Worm (Caenorhabditis elegans) whole organism, L2 larva: ENCODE results near the gene nstp-1.
A peak's percentile ranks its signal among the peaks of the same experiment; 100 is the strongest.

ENCODE experiments used
- C34F6.9 ChIP-seq: fragments of 150-350 bp; optimal IDR thresholded peaks from 2 replicates; lab custom pipeline; 2014; ENCODE audit warnings: missing biosample characterization, missing genetic modification characterization
- F13H6.1 ChIP-seq: sonication (generic microtip); optimal IDR thresholded peaks from 2 replicates; lab custom pipeline; 2016; ENCODE audit warnings: missing genetic modification characterization, missing compliant biosample characterization
- alr-1 ChIP-seq: fragments of 150-350 bp; optimal IDR thresholded peaks from 2 replicates; lab custom pipeline; 2014; ENCODE audit warnings: missing biosample characterization, missing genetic modification characterization
- aly-2 ChIP-seq: fragments of 150-350 bp; optimal IDR thresholded peaks from 2 replicates; lab custom pipeline; 2014; ENCODE audit warnings: missing biosample characterization, missing genetic modification characterization
- blmp-1 ChIP-seq: sonication (generic microtip); optimal IDR thresholded peaks from 2 replicates; lab custom pipeline; 2017; ENCODE audit warnings: missing genetic modification characterization, mild to moderate bottlenecking, missing compliant biosample characterization, antibody characterized with exemption, moderate library complexity; ENCODE audit not compliant: insufficient read depth
- ceh-16 ChIP-seq: fragments of 150-350 bp; optimal IDR thresholded peaks from 2 replicates; lab custom pipeline; 2014; ENCODE audit warnings: missing biosample characterization, missing genetic modification characterization
- crh-2 ChIP-seq: sonication (generic microtip); optimal IDR thresholded peaks from 2 replicates; lab custom pipeline; 2017; ENCODE audit warnings: missing biosample characterization, missing genetic modification characterization
- dmd-4 ChIP-seq: sonication (generic microtip); optimal IDR thresholded peaks from 2 replicates; lab custom pipeline; 2017; ENCODE audit warnings: missing biosample characterization, missing genetic modification characterization
- egl-27 ChIP-seq: sonication (generic microtip); optimal IDR thresholded peaks from 3 replicates; lab custom pipeline; 2017; ENCODE audit warnings: missing biosample characterization, missing genetic modification reagents, missing genetic modification characterization
- elt-3 ChIP-seq: sonication (generic microtip); optimal IDR thresholded peaks from 2 replicates; lab custom pipeline; 2017; ENCODE audit warnings: missing biosample characterization, missing genetic modification characterization
- fos-1 ChIP-seq: fragments of 150-350 bp; optimal IDR thresholded peaks from 2 replicates; lab custom pipeline; 2014; ENCODE audit warnings: missing biosample characterization, missing genetic modification characterization
- gmeb-1 ChIP-seq: fragments of 150-350 bp; optimal IDR thresholded peaks from 2 replicates; lab custom pipeline; 2014; ENCODE audit warnings: missing biosample characterization, missing genetic modification characterization
- lin-11 ChIP-seq: fragments of 150-350 bp; sonication (generic microtip); optimal IDR thresholded peaks from 2 replicates; lab custom pipeline; 2014; ENCODE audit warnings: missing biosample characterization, missing genetic modification characterization, inconsistent platforms, mixed read lengths
- mab-5 ChIP-seq: fragments of 150-350 bp; optimal IDR thresholded peaks from 2 replicates; lab custom pipeline; 2014; ENCODE audit warnings: missing biosample characterization, missing genetic modification characterization
- mdl-1 ChIP-seq, 2 experiments: fragments of 150-350 bp in 1 of 2; sonication (generic microtip) in 1 of 2; optimal IDR thresholded peaks; 2 replicates each; lab custom pipeline; 2017; ENCODE audit warnings: missing biosample characterization in 2 of 2, missing genetic modification characterization in 2 of 2
- nhr-12 ChIP-seq: fragments of 150-350 bp; optimal IDR thresholded peaks from 2 replicates; lab custom pipeline; 2014; ENCODE audit warnings: missing biosample characterization, missing genetic modification characterization
- nhr-129 ChIP-seq: fragments of 150-350 bp; optimal IDR thresholded peaks from 2 replicates; lab custom pipeline; 2014; ENCODE audit warnings: missing biosample characterization, missing genetic modification characterization
- nhr-21 ChIP-seq: fragments of 150-350 bp; optimal IDR thresholded peaks from 2 replicates; lab custom pipeline; 2014; ENCODE audit warnings: missing biosample characterization, missing genetic modification characterization
- nhr-23 ChIP-seq: fragments of 150-350 bp; optimal IDR thresholded peaks from 2 replicates; lab custom pipeline; 2014; ENCODE audit warnings: missing biosample characterization, missing genetic modification reagents, missing genetic modification characterization
- nhr-237 ChIP-seq: fragments of 150-350 bp; optimal IDR thresholded peaks from 2 replicates; lab custom pipeline; 2014; ENCODE audit warnings: missing biosample characterization, missing genetic modification characterization
- nhr-25 ChIP-seq: fragments of 150-350 bp; sonication (generic microtip); optimal IDR thresholded peaks from 3 replicates; lab custom pipeline; 2014; ENCODE audit warnings: missing biosample characterization, missing genetic modification characterization
- nhr-6 ChIP-seq: fragments of 150-350 bp; optimal IDR thresholded peaks from 2 replicates; lab custom pipeline; 2014; ENCODE audit warnings: missing biosample characterization, missing genetic modification characterization
- nhr-77 ChIP-seq: fragments of 150-350 bp; optimal IDR thresholded peaks from 2 replicates; lab custom pipeline; 2014; ENCODE audit warnings: missing biosample characterization, missing genetic modification characterization
- peb-1 ChIP-seq: fragments of 150-350 bp; optimal IDR thresholded peaks from 2 replicates; lab custom pipeline; 2014; ENCODE audit warnings: missing biosample characterization, missing genetic modification characterization
- sem-4 ChIP-seq: fragments of 150-350 bp; optimal IDR thresholded peaks from 2 replicates; lab custom pipeline; 2014; ENCODE audit warnings: missing biosample characterization, missing genetic modification reagents, missing genetic modification characterization
- skn-1 ChIP-seq: sonication (generic microtip); optimal IDR thresholded peaks from 2 replicates; lab custom pipeline; 2017; ENCODE audit warnings: missing biosample characterization, missing genetic modification characterization
- sma-3 ChIP-seq: sonication (generic microtip); optimal IDR thresholded peaks from 2 replicates; lab custom pipeline; 2016; ENCODE audit warnings: missing genetic modification reagents, missing genetic modification characterization, missing compliant biosample characterization
- sma-9 ChIP-seq, 2 experiments: fragments of 150-350 bp in 1 of 2; sonication (generic microtip) in 1 of 2; optimal IDR thresholded peaks; 2 replicates each; lab custom pipeline; 2014 to 2016; ENCODE audit warnings: missing genetic modification characterization in 2 of 2, mild to moderate bottlenecking in 1 of 2, missing biosample characterization in 1 of 2, missing compliant biosample characterization in 1 of 2, missing genetic modification reagents in 1 of 2, moderate library complexity in 1 of 2
- snpc-4 ChIP-seq: fragments of 150-350 bp; optimal IDR thresholded peaks from 2 replicates; lab custom pipeline; 2014; ENCODE audit warnings: missing biosample characterization, missing genetic modification characterization
- unc-39 ChIP-seq: fragments of 150-350 bp; optimal IDR thresholded peaks from 2 replicates; lab custom pipeline; 2014; ENCODE audit warnings: missing biosample characterization, missing genetic modification characterization
- unc-62 ChIP-seq: fragments of 150-350 bp; optimal IDR thresholded peaks from 2 replicates; lab custom pipeline; 2014; ENCODE audit warnings: missing biosample characterization, missing genetic modification reagents, missing genetic modification characterization
- zag-1 ChIP-seq: fragments of 150-350 bp; optimal IDR thresholded peaks from 2 replicates; lab custom pipeline; 2014; ENCODE audit warnings: missing biosample characterization, missing genetic modification characterization
- ztf-11 ChIP-seq: sonication (generic microtip); optimal IDR thresholded peaks from 2 replicates; lab custom pipeline; 2017; ENCODE audit warnings: missing biosample characterization, missing genetic modification characterization
- ztf-4 ChIP-seq: fragments of 150-350 bp; optimal IDR thresholded peaks from 2 replicates; lab custom pipeline; 2014; ENCODE audit warnings: missing biosample characterization, missing genetic modification characterization

The nstp-1 gene

DNA sequence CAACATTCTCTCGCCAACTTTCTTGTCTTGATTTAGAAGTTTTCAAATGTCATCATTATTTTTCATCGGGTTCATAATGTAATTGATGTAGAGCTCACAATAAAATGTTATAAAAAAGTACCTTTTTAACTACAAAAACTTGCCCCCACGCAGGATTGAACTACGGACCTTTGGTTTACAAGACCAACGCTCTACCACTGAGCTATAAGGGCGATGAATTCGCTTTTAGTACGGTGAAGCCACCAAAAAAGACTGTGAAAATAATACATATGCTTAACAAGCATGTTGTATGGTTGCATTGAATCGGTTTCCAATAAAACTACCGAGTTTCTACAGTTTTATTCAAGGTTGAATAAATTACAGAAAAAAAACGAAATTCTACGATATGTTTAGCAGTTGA lies 16.0 kb downstream of the nstp-1 start:
- TF ChIP-seq ceh-16 (tag; lab: Kevin White, UChicago) (no peak), dmd-4 (tag; lab: Kevin White, UChicago) (no peak), zag-1 (no peak), egl-27 (tag; lab: Kevin White, UChicago) (no peak), sma-9 (GFP tag; optimal IDR thresholded peaks at IDR 0.05; lab: Kevin White, UChicago) (no peak), sma-9 (tag; optimal IDR thresholded peaks at IDR 0.05; lab: Kevin White, UChicago) (no peak), nhr-23 (tag; lab: Kevin White, UChicago) (no peak), mdl-1 (tag; optimal IDR thresholded peaks at IDR 0.05; lab: Kevin White, UChicago) (no peak), unc-62 (GFP tag; lab: Kevin White, UChicago) (no peak), blmp-1 (tag; lab: Kevin White, UChicago) (no peak), mab-5 (tag; lab: Kevin White, UChicago) (no peak), lin-11 (tag; lab: Kevin White, UChicago) (no peak), nhr-129 (tag; lab: Kevin White, UChicago) (no peak), skn-1 (tag; lab: Kevin White, UChicago) (no peak), unc-39 (tag; lab: Kevin White, UChicago) (no peak), crh-2 (tag; lab: Kevin White, UChicago) (no peak), snpc-4 (tag; lab: Kevin White, UChicago) (no peak), ztf-11 (tag; lab: Kevin White, UChicago) (no peak), nhr-12 (no peak)

DNA sequence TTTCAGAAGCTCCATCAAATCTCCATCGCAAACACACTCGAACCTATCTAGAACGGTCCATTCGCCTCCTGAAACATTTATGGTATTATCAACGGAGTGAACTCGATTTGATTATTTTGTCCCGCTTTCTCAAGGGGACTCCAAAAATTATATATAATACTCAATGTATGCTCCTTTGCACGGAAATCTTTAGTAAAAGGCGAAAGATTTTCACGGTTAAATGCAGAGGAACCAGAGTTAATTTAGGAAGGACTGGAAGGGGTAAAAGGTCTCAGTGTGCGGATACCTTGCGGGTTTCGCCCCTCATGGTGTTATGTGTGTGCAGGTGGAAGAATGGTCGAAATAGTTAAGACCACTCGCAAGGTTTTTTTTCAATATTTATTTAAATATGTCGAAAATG lies 16.5 kb downstream of the nstp-1 start:
- TF ChIP-seq snpc-4 (tag; lab: Kevin White, UChicago) (peak; percentile 10), sma-3 (GFP tag; lab: Kevin White, UChicago) (no peak)

DNA sequence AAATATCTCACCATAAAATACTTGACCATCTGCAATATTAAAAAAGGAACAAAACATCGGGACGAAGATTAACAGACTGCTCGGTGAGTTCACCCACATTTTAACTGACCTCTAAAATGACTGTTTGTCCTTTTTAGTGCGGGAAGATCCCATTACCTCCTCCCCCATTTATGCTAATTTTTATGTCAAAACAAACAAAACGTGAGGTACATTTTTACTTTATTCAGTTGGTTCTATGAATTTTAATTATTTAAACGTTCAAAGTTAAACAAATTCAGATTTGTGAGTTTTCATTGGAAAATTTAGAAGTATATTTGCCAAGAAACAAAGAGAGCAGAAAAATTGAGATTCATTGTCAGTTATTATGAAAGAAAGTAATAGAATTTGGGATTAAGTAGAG lies 18.0 kb downstream of the nstp-1 start, which contains the start of gene C53D6.8:
Gene C53D6.8, minus strand, starts transcription at position 101 of the 400 bp plus-strand sequence.
- TF ChIP-seq fos-1 (tag; lab: Kevin White, UChicago) (no peak), nhr-237 (tag; lab: Kevin White, UChicago) (no peak), alr-1 (tag; lab: Kevin White, UChicago) (no peak), nhr-21 (tag; lab: Kevin White, UChicago) (no peak), F13H6.1 (tag; lab: Kevin White, UChicago) (no peak), mab-5 (tag; lab: Kevin White, UChicago) (no peak), C34F6.9 (tag; lab: Kevin White, UChicago) (no peak)

DNA sequence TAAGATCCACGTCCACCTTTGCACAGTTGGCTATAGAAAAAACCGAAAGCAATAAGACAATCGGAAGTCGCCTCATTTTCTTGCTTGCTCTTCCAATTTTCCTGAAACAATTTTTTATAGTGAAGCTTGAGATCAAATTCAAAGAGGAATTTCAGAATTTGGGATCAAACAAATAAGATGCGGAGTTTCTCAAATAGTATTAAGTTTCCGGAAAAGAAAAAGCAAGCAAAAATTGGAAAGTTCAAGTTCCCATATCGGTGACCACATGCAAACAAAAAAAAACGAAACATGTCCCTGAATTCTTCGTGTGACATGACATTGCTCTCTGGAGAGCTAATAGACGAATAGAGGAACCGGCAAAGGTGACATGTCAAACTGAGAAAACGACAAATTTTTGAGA lies 20.6 kb downstream of the nstp-1 start, which contains the start of gene unc-129:
Gene unc-129, minus strand, starts transcription at position 101 of the 400 bp plus-strand sequence.
- TF ChIP-seq nhr-25 (tag; lab: Kevin White, UChicago) (no peak), fos-1 (tag; lab: Kevin White, UChicago) (no peak), nhr-23 (tag; lab: Kevin White, UChicago) (no peak), nhr-6 (tag; lab: Kevin White, UChicago) (no peak), ztf-4 (tag; lab: Kevin White, UChicago) (no peak), dmd-4 (tag; lab: Kevin White, UChicago) (no peak), F13H6.1 (tag; lab: Kevin White, UChicago) (no peak), alr-1 (tag; lab: Kevin White, UChicago) (no peak), nhr-129 (tag; lab: Kevin White, UChicago) (no peak), elt-3 (no peak), sma-9 (GFP tag; optimal IDR thresholded peaks at IDR 0.05; lab: Kevin White, UChicago) (no peak), sma-9 (tag; optimal IDR thresholded peaks at IDR 0.05; lab: Kevin White, UChicago) (no peak), egl-27 (tag; lab: Kevin White, UChicago) (no peak), gmeb-1 (no peak), nhr-237 (tag; lab: Kevin White, UChicago) (no peak), peb-1 (no peak), unc-39 (tag; lab: Kevin White, UChicago) (no peak), nhr-12 (no peak), sem-4 (no peak), C34F6.9 (tag; lab: Kevin White, UChicago) (no peak), mdl-1 (tag; optimal IDR thresholded peaks at IDR 0.05; lab: Kevin White, UChicago) (no peak)

DNA sequence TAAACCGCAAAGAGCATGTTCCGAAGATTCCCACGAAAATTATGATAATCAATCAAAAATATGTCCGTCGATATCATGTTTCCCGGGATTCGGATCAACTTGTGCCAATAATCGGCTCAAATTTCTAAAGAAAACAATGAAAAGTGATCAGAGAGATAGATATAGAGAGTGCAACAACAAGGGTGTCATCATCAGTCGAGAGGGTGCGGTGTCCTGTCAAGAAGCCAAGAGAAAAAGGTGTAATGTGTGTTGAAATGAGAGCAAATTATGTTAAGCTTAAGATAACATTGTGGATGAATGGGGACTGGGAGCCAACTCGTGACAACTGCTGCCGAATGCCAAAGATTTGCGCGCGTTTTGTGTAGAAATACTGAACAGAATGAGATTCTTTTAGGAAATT lies 23.3 kb downstream of the nstp-1 start:
- TF ChIP-seq peb-1 (no peak), nhr-6 (tag; lab: Kevin White, UChicago) (no peak), aly-2 (tag; lab: Kevin White, UChicago) (no peak), sma-9 (GFP tag; optimal IDR thresholded peaks at IDR 0.05; lab: Kevin White, UChicago) (peak; percentile 14), sma-9 (tag; optimal IDR thresholded peaks at IDR 0.05; lab: Kevin White, UChicago) (no peak), mab-5 (tag; lab: Kevin White, UChicago) (no peak), C34F6.9 (tag; lab: Kevin White, UChicago) (no peak), sma-3 (GFP tag; lab: Kevin White, UChicago) (no peak), F13H6.1 (tag; lab: Kevin White, UChicago) (peak; percentile 8), nhr-25 (tag; lab: Kevin White, UChicago) (no peak), lin-11 (tag; lab: Kevin White, UChicago) (no peak), nhr-23 (tag; lab: Kevin White, UChicago) (no peak), zag-1 (no peak), nhr-77 (tag; lab: Kevin White, UChicago) (no peak), egl-27 (tag; lab: Kevin White, UChicago) (no peak)
- TF ChIP-seq, all 48 proteins: peak for 2
